Worm (Caenorhabditis elegans): Measurements from ENCODE around the gene fbxb-20.
A peak's percentile ranks its signal among the peaks of the same experiment; 100 is the strongest.
"Not testable (repeated sequence)": the region's sequence is repeated elsewhere in the genome, so short reads cannot be mapped to it uniquely, and the experiment has no call there.

Gene fbxb-20

ce11 chrII:1663516-1663915, 13.1 kb upstream of the fbxb-20 start, which contains the start of gene duxl-1:
Gene duxl-1, plus strand, starts transcription at chrII:1663699.
- TF ChIP-seq nhr-23 (tag; optimal IDR thresholded peaks at IDR 0.05) (peak; percentile 37), pha-4 (tag; optimal IDR thresholded peaks at IDR 0.05) (no peak), elt-2 (tag; optimal IDR thresholded peaks at IDR 0.05) (peak; percentile 54), lin-15B (tag; optimal IDR thresholded peaks at IDR 0.05) (peak; percentile 6), nhr-25 (tag; optimal IDR thresholded peaks at IDR 0.05) (peak; percentile 9), egl-27 (tag; optimal IDR thresholded peaks at IDR 0.05) (no peak)

- TF ChIP-seq fos-1 (tag; optimal IDR thresholded peaks at IDR 0.05) (no peak), egl-5 (tag; optimal IDR thresholded peaks at IDR 0.05) (no peak), ama-1 (optimal IDR thresholded peaks at IDR 0.05) (no peak), nhr-43 (tag; optimal IDR thresholded peaks at IDR 0.05; ENCODE audit: poor library complexity, severe bottlenecking) (no peak), elt-3 (tag; optimal IDR thresholded peaks at IDR 0.05) (no peak), nhr-77 (tag; optimal IDR thresholded peaks at IDR 0.05) (no peak), daf-12 (tag; optimal IDR thresholded peaks at IDR 0.05) (no peak), eor-1 (tag; optimal IDR thresholded peaks at IDR 0.05) (no peak), ZK546.5 (tag; optimal IDR thresholded peaks at IDR 0.05) (no peak), nhr-25 (tag; optimal IDR thresholded peaks at IDR 0.05) (no peak), ceh-9 (tag; optimal IDR thresholded peaks at IDR 0.05) (no peak), fkh-2 (tag; optimal IDR thresholded peaks at IDR 0.05) (no peak)
Measured at ce11 chrII:1662881-1663280, 12.5 kb upstream of the fbxb-20 start, which contains the start of gene ZC204.14. Gene ZC204.14, minus strand, starts transcription at chrII:1662949.

- TF ChIP-seq snpc-4, ZK546.5, lsy-12 (tag; optimal IDR thresholded peaks at IDR 0.05): not testable (repeated sequence)
Measured at ce11 chrII:1660888-1661287, 10.5 kb upstream of the fbxb-20 start, which contains the start of gene ZC204.13. Gene ZC204.13, minus strand, starts transcription at chrII:1660988.

ce11 chrII:1659729-1660128, 9.3 kb upstream of the fbxb-20 start:
- peak; percentile 31 for TF ChIP-seq pqm-1 (tag; optimal IDR thresholded peaks at IDR 0.05)
- peak; percentile 84 for TF ChIP-seq elt-2 (tag; optimal IDR thresholded peaks at IDR 0.05)

- no peak for TF ChIP-seq snpc-4 (tag; optimal IDR thresholded peaks at IDR 0.05)
- no peak for TF ChIP-seq lin-15B (tag; optimal IDR thresholded peaks at IDR 0.05)
- TF ChIP-seq skn-1 (tag; optimal IDR thresholded peaks at IDR 0.05) = no peak
- no peak for TF ChIP-seq egl-5 (tag; optimal IDR thresholded peaks at IDR 0.05)
- TF ChIP-seq unc-39 (tag; optimal IDR thresholded peaks at IDR 0.05) = no peak
- no peak for TF ChIP-seq eor-1 (tag; optimal IDR thresholded peaks at IDR 0.05)
- no peak for TF ChIP-seq mml-1 (tag; optimal IDR thresholded peaks at IDR 0.05)
- TF ChIP-seq fos-1 (tag; optimal IDR thresholded peaks at IDR 0.05) = no peak
- TF ChIP-seq elt-3 (tag; optimal IDR thresholded peaks at IDR 0.05) = no peak
- no peak for TF ChIP-seq ztf-4 (tag; optimal IDR thresholded peaks at IDR 0.05)
- no peak for TF ChIP-seq egl-27 (tag; optimal IDR thresholded peaks at IDR 0.05)
- TF ChIP-seq nhr-67 (tag; optimal IDR thresholded peaks at IDR 0.05) = no peak
- TF ChIP-seq nhr-76 (tag; optimal IDR thresholded peaks at IDR 0.05) = no peak
- TF ChIP-seq daf-12 (tag; optimal IDR thresholded peaks at IDR 0.05) = no peak
- no peak for TF ChIP-seq fkh-10 (GFP tag; optimal IDR thresholded peaks at IDR 0.05)
- no peak for TF ChIP-seq sea-2 (GFP tag; optimal IDR thresholded peaks at IDR 0.05)
- TF ChIP-seq fkh-2 (tag; optimal IDR thresholded peaks at IDR 0.05) = no peak
- no peak for TF ChIP-seq nhr-25 (tag; optimal IDR thresholded peaks at IDR 0.05)
Measured at ce11 chrII:1657202-1657601, 6.8 kb upstream of the fbxb-20 start, which contains the start of gene ZC204.12. Gene ZC204.12, minus strand, starts transcription at chrII:1657302.

- no peak for TF ChIP-seq eor-1 (tag; optimal IDR thresholded peaks at IDR 0.05)
- no peak for TF ChIP-seq tbx-2 (tag; optimal IDR thresholded peaks at IDR 0.05)
- TF ChIP-seq zag-1 (tag; optimal IDR thresholded peaks at IDR 0.05) = no peak
- TF ChIP-seq daf-12 (tag; optimal IDR thresholded peaks at IDR 0.05) = no peak
- no peak for TF ChIP-seq fkh-2 (tag; optimal IDR thresholded peaks at IDR 0.05)
- TF ChIP-seq egl-27 (tag; optimal IDR thresholded peaks at IDR 0.05) = no peak
- no peak for TF ChIP-seq nhr-25 (tag; optimal IDR thresholded peaks at IDR 0.05)
- no peak for TF ChIP-seq egl-5 (tag; optimal IDR thresholded peaks at IDR 0.05)
- TF ChIP-seq ztf-4 (tag; optimal IDR thresholded peaks at IDR 0.05) = no peak
- no peak for TF ChIP-seq fos-1 (tag; optimal IDR thresholded peaks at IDR 0.05)
Measured at ce11 chrII:1654917-1655316, 4.5 kb upstream of the fbxb-20 start, which contains the start of gene btb-12. Gene btb-12, plus strand, starts transcription at chrII:1655217.

All from whole organism, L3 larva.